Fruit fly (Drosophila melanogaster) whole organism, prepupa: ENCODE measurements around the gene RpS25.

Experiments used
- Blimp-1 ChIP-seq: fragments of 200-800 bp; sonication (Bioruptor generic); optimal IDR thresholded peaks from 3 replicates; lab custom pipeline; 2017; ENCODE audit warnings: missing biosample characterization, missing genetic modification characterization, mild to moderate bottlenecking, moderate library complexity, missing genetic modification reagents
- CG10631 ChIP-seq: fragments of 200-800 bp; sonication (Bioruptor generic); optimal IDR thresholded peaks from 2 replicates; lab custom pipeline; 2016; ENCODE audit warnings: missing biosample characterization, missing genetic modification characterization
- CG10669 ChIP-seq: fragments of 200-800 bp; sonication (Bioruptor generic); optimal IDR thresholded peaks from 3 replicates; lab custom pipeline; 2018; ENCODE audit warnings: missing biosample characterization, mild to moderate bottlenecking, missing genetic modification characterization, moderate library complexity
- CG11294 ChIP-seq: fragments of 200-800 bp; sonication (Bioruptor generic); IDR thresholded peaks from 2 replicates; pipeline ENCODE4 v1.3.6; 2022; ENCODE audit warnings: missing biosample characterization, missing genetic modification characterization
- CG11902 ChIP-seq: fragments of 200-800 bp; sonication (Bioruptor generic); optimal IDR thresholded peaks from 3 replicates; lab custom pipeline; 2016; ENCODE audit warnings: missing biosample characterization, missing genetic modification characterization
- CG15336 ChIP-seq: fragments of 200-800 bp; sonication (Bioruptor generic); IDR thresholded peaks from 2 replicates; pipeline ENCODE4 v1.3.6; 2022; ENCODE audit warnings: missing biosample characterization, missing genetic modification characterization
- CG1621 ChIP-seq: fragments of 200-800 bp; sonication (Bioruptor generic); optimal IDR thresholded peaks from 3 replicates; lab custom pipeline; 2018; ENCODE audit warnings: missing biosample characterization, mild to moderate bottlenecking, missing genetic modification characterization
- CG16779 ChIP-seq: fragments of 200-800 bp; sonication (Bioruptor generic); optimal IDR thresholded peaks from 3 replicates; lab custom pipeline; 2017; ENCODE audit warnings: missing biosample characterization, mild to moderate bottlenecking, missing genetic modification characterization
- CG3032 ChIP-seq: fragments of 200-800 bp; optimal IDR thresholded peaks from 2 replicates; lab custom pipeline; 2019; ENCODE audit warnings: missing biosample characterization, mild to moderate bottlenecking, missing genetic modification characterization, moderate library complexity
- CG31627 ChIP-seq: fragments of 200-800 bp; sonication (Bioruptor generic); optimal IDR thresholded peaks from 3 replicates; lab custom pipeline; 2016; ENCODE audit warnings: missing biosample characterization, missing genetic modification characterization
- CG32006 ChIP-seq: fragments of 200-800 bp; sonication (Bioruptor generic); optimal IDR thresholded peaks from 3 replicates; lab custom pipeline; 2017; ENCODE audit warnings: missing biosample characterization, mild to moderate bottlenecking, missing genetic modification characterization
- CG34406 ChIP-seq: fragments of 200-800 bp; sonication (Bioruptor generic); optimal IDR thresholded peaks from 3 replicates; lab custom pipeline; 2016; ENCODE audit warnings: missing biosample characterization, missing genetic modification characterization
- CG3919 ChIP-seq: fragments of 200-800 bp; sonication (Bioruptor generic); optimal IDR thresholded peaks from 3 replicates; lab custom pipeline; 2016; ENCODE audit warnings: missing biosample characterization, missing genetic modification characterization
- CG4318 ChIP-seq: fragments of 200-800 bp; sonication (Bioruptor generic); optimal IDR thresholded peaks from 3 replicates; lab custom pipeline; 2017; ENCODE audit warnings: missing biosample characterization, mild to moderate bottlenecking, missing genetic modification characterization
- CG6276 ChIP-seq: fragments of 200-800 bp; sonication (Bioruptor generic); optimal IDR thresholded peaks from 2 replicates; lab custom pipeline; 2017; ENCODE audit warnings: missing biosample characterization, mild to moderate bottlenecking, missing genetic modification characterization
- CG6792 ChIP-seq: fragments of 200-800 bp; sonication (Bioruptor generic); optimal IDR thresholded peaks from 3 replicates; lab custom pipeline; 2016; ENCODE audit warnings: missing biosample characterization, missing genetic modification characterization
- CG6808 ChIP-seq: fragments of 200-800 bp; sonication (Bioruptor generic); optimal IDR thresholded peaks from 3 replicates; lab custom pipeline; 2017; ENCODE audit warnings: missing biosample characterization, missing genetic modification characterization, mild to moderate bottlenecking, moderate library complexity, missing genetic modification reagents
- CG7368 ChIP-seq: fragments of 200-800 bp; sonication (Bioruptor generic); optimal IDR thresholded peaks from 3 replicates; lab custom pipeline; 2016; ENCODE audit warnings: missing biosample characterization, missing genetic modification characterization
- CG8319 ChIP-seq: fragments of 200-800 bp; sonication (Bioruptor generic); optimal IDR thresholded peaks from 3 replicates; lab custom pipeline; 2016; ENCODE audit warnings: missing biosample characterization, missing genetic modification characterization
- CG8632 ChIP-seq: fragments of 200-800 bp; sonication (Bioruptor generic); optimal IDR thresholded peaks from 3 replicates; lab custom pipeline; 2016; ENCODE audit warnings: missing biosample characterization, missing genetic modification characterization
- CG9139 ChIP-seq: fragments of 200-800 bp; sonication (Bioruptor generic); optimal IDR thresholded peaks from 3 replicates; lab custom pipeline; 2017; ENCODE audit warnings: missing biosample characterization, mild to moderate bottlenecking, missing genetic modification characterization
- Eip75B ChIP-seq: fragments of 200-800 bp; sonication (Bioruptor generic); optimal IDR thresholded peaks from 3 replicates; lab custom pipeline; 2016; ENCODE audit warnings: missing biosample characterization, missing genetic modification characterization
- Ets21C ChIP-seq: fragments of 200-800 bp; sonication (Bioruptor generic); optimal IDR thresholded peaks from 3 replicates; lab custom pipeline; 2016; ENCODE audit warnings: missing biosample characterization, missing genetic modification characterization
- Gug ChIP-seq: fragments of 200-800 bp; sonication (Bioruptor generic); IDR thresholded peaks from 2 replicates; pipeline ENCODE4 v1.3.6; 2022; ENCODE audit warnings: missing biosample characterization, missing genetic modification characterization
- Hr39 ChIP-seq: fragments of 200-800 bp; sonication (Bioruptor generic); optimal IDR thresholded peaks from 2 replicates; lab custom pipeline; 2016; ENCODE audit warnings: missing biosample characterization, missing genetic modification characterization
- Hr4 ChIP-seq: fragments of 200-800 bp; sonication (Bioruptor generic); optimal IDR thresholded peaks from 3 replicates; lab custom pipeline; 2016; ENCODE audit warnings: missing biosample characterization, missing genetic modification characterization
- Lpt ChIP-seq: fragments of 200-800 bp; sonication (Bioruptor generic); optimal IDR thresholded peaks from 3 replicates; lab custom pipeline; 2016; ENCODE audit warnings: missing biosample characterization, missing genetic modification characterization
- Met ChIP-seq: fragments of 200-800 bp; sonication (Bioruptor generic); optimal IDR thresholded peaks from 3 replicates; lab custom pipeline; 2016; ENCODE audit warnings: missing biosample characterization, missing genetic modification characterization
- Smox ChIP-seq: fragments of 200-800 bp; sonication (Bioruptor generic); optimal IDR thresholded peaks from 3 replicates; lab custom pipeline; 2016; ENCODE audit warnings: missing biosample characterization, missing genetic modification characterization
- Sox102F ChIP-seq: fragments of 200-800 bp; sonication (Bioruptor generic); optimal IDR thresholded peaks from 2 replicates; lab custom pipeline; 2016; ENCODE audit warnings: missing biosample characterization, mild to moderate bottlenecking, missing genetic modification characterization
- achi ChIP-seq: fragments of 200-800 bp; sonication (Bioruptor generic); optimal IDR thresholded peaks from 3 replicates; lab custom pipeline; 2016; ENCODE audit warnings: missing biosample characterization, missing genetic modification characterization
- acj6 ChIP-seq: fragments of 200-800 bp; sonication (Bioruptor generic); optimal IDR thresholded peaks from 3 replicates; lab custom pipeline; 2016; ENCODE audit warnings: missing biosample characterization, missing genetic modification characterization
- cyc ChIP-seq: fragments of 200-800 bp; sonication (Bioruptor generic); optimal IDR thresholded peaks from 3 replicates; lab custom pipeline; 2016; ENCODE audit warnings: missing biosample characterization, missing genetic modification characterization
- dac ChIP-seq: fragments of 200-800 bp; sonication (Bioruptor generic); optimal IDR thresholded peaks from 2 replicates; lab custom pipeline; 2017; ENCODE audit warnings: missing biosample characterization, mild to moderate bottlenecking, missing genetic modification characterization
- eg ChIP-seq: fragments of 200-800 bp; sonication (Bioruptor generic); IDR thresholded peaks from 3 replicates; pipeline ENCODE4 v1.3.6; 2022; ENCODE audit warnings: missing biosample characterization, missing genetic modification characterization
- esn ChIP-seq: fragments of 200-800 bp; sonication (Bioruptor generic); optimal IDR thresholded peaks from 2 replicates; lab custom pipeline; 2016; ENCODE audit warnings: missing biosample characterization, mild to moderate bottlenecking, missing genetic modification characterization, moderate library complexity
- fd59A ChIP-seq: fragments of 200-800 bp; sonication (Bioruptor generic); optimal IDR thresholded peaks from 2 replicates; lab custom pipeline; 2017; ENCODE audit warnings: missing biosample characterization, mild to moderate bottlenecking, missing genetic modification characterization, missing genetic modification reagents
- fkh ChIP-seq: fragments of 200-800 bp; sonication (Bioruptor generic); optimal IDR thresholded peaks from 3 replicates; lab custom pipeline; 2017; ENCODE audit warnings: missing biosample characterization, mild to moderate bottlenecking, missing genetic modification characterization, moderate library complexity
- lz ChIP-seq: fragments of 200-800 bp; sonication (Bioruptor generic); optimal IDR thresholded peaks from 3 replicates; lab custom pipeline; 2016; ENCODE audit warnings: missing biosample characterization, missing genetic modification characterization
- net ChIP-seq: fragments of 200-800 bp; sonication (Bioruptor generic); optimal IDR thresholded peaks from 3 replicates; lab custom pipeline; 2016; ENCODE audit warnings: missing biosample characterization, missing genetic modification characterization
- pdm3 ChIP-seq: fragments of 200-800 bp; sonication (Bioruptor generic); optimal IDR thresholded peaks from 3 replicates; lab custom pipeline; 2016; ENCODE audit warnings: missing biosample characterization, missing genetic modification characterization
- spab ChIP-seq: fragments of 200-800 bp; sonication (Bioruptor generic); optimal IDR thresholded peaks from 2 replicates; lab custom pipeline; 2017; ENCODE audit warnings: missing biosample characterization, mild to moderate bottlenecking, missing genetic modification characterization, missing genetic modification reagents
- ss ChIP-seq, 2 experiments: fragments of 200-800 bp; sonication (Bioruptor generic); optimal IDR thresholded peaks; 2 replicates in 1 of 2; 3 replicates in 1 of 2; lab custom pipeline; 2017 to 2018; ENCODE audit warnings: mild to moderate bottlenecking in 2 of 2, missing biosample characterization in 2 of 2, missing genetic modification characterization in 2 of 2, moderate library complexity in 1 of 2
- svp ChIP-seq: fragments of 200-800 bp; sonication (Bioruptor generic); peaks from one replicate; lab custom pipeline; 2016; ENCODE audit warnings: missing biosample characterization, missing genetic modification characterization
- topi ChIP-seq: fragments of 200-800 bp; sonication (Bioruptor generic); optimal IDR thresholded peaks from 3 replicates; lab custom pipeline; 2016; ENCODE audit warnings: missing biosample characterization, missing genetic modification characterization
- vri ChIP-seq: fragments of 200-800 bp; sonication (Bioruptor generic); optimal IDR thresholded peaks from 3 replicates; lab custom pipeline; 2016; ENCODE audit warnings: missing biosample characterization, mild to moderate bottlenecking, missing genetic modification characterization

RpS25 gene

DNA sequence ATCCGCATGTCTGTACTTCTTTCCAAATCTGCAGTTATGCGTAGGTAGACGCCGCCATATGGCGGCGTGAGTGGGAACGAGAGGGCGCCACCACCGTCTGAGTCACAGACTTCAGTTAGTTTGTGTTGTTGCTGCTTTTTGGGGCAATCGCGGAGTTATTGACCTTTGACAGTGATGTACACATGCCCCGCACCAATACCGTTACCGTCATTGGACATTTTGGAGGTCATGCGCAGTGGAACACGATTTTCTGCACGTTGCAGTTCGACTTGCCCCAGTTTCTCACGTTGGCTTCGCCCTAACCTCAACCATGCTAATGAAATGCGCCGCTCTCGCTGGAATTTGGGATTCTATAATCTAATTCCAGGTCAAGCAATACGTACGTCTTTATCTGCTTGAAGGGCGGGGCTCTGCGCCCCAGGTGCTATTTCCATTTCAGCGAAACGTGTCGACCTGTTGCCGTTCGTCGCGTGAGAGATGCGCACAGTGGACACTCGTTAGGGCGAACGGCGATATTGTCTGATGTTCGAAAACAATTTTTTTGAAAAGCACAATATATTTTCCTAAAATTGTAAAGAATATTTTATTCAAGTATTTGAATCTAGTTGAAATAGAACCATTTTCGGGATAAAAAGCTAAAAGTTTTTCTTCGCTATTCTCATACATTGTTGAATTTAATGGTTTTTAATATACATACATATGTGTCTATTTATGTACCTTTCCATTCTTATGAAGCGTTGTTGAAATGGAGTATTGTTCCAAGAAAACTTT, 4.6 kb downstream of the RpS25 start (continued):
- TF ChIP-seq Smox (GFP tag; lab: Kevin White, UChicago) (peak; percentile 79), CG1621 (no peak), topi (GFP tag; lab: Kevin White, UChicago) (peak; percentile 79), CG10631 (peak; percentile 54), Gug (peak; percentile 55), CG4318 (GFP tag; lab: Kevin White, UChicago) (no peak), cyc (GFP tag; lab: Kevin White, UChicago) (peak; percentile 75), CG3919 (GFP tag; lab: Kevin White, UChicago) (peak; percentile 72), Sox102F (peak; percentile 72), net (peak; percentile 72), lz (GFP tag; lab: Kevin White, UChicago) (peak; percentile 83), Eip75B (GFP tag; lab: Kevin White, UChicago) (peak; percentile 76), Hr4 (GFP tag; lab: Kevin White, UChicago) (peak; percentile 80), esn (peak; percentile 83), fkh (GFP tag; lab: Kevin White, UChicago) (no peak), CG11902 (peak; percentile 50), eg (GFP tag; lab: Robert Waterston, UW) (peak; percentile 80), CG6808 (peak; percentile 14), CG8632 (GFP tag; lab: Kevin White, UChicago) (peak; percentile 54), CG9139 (no peak), CG3032 (peak; percentile 49), svp (GFP tag; lab: Kevin White, UChicago) (peak; percentile 95), CG16779 (tag; lab: Kevin White, UChicago) (peak; percentile 27)

DNA sequence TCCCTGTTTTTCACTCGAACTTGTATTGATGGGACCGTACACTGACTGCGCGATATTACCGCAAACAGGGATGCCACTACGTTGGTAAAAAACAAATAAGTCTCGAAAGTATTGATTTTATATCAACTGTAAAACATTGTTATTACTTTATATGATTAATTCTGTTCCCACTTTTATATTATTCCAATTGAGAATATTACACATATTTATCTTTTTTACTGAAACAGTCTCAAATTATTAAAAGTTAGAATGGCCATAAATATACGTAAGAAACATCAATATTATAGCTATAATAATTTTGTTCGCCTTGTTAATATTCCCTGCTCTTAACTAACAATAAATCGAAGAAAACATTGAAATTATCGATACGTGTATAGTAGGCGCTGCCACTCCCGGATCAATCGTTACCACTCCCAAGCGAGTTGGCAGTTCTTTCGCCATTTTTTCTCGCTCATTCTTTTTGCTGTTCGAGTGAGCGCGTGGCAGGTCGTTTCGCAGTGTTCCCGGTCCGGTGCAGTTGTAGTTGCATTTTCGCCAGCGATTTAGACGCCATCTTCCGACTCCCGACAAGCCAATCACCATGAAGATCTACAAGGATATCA, 6.2 kb downstream of the RpS25 start, which contains the start of the genes SdhC and Tctp:
TSS of gene SdhC (minus strand) at position 49 of the 602 bp plus-strand sequence.
TSS of gene Tctp (plus strand) at position 447 of the 602 bp plus-strand sequence.
- TF ChIP-seq Hr39 (peak; percentile 12), CG16779 (tag; lab: Kevin White, UChicago) (no peak), CG32006 (GFP tag; lab: Kevin White, UChicago) (no peak), CG6276 (GFP tag; lab: Kevin White, UChicago) (no peak), dac (no peak), CG6808 (peak; percentile 12), achi (peak; percentile 53), CG11294 (GFP tag; lab: Robert Waterston, UW) (no peak), spab (no peak), CG10669 (peak; percentile 0), Lpt (GFP tag; lab: Kevin White, UChicago) (peak; percentile 31), CG7368 (GFP tag; lab: Kevin White, UChicago) (no peak), CG3919 (GFP tag; lab: Kevin White, UChicago) (peak; percentile 59), eg (GFP tag; lab: Robert Waterston, UW) (peak; percentile 28; the same call in 1 of the 3 replicates), CG31627 (GFP tag; lab: Kevin White, UChicago) (peak; percentile 36), Smox (GFP tag; lab: Kevin White, UChicago) (peak; percentile 47), CG10631 (peak; percentile 62), pdm3 (peak; percentile 52), CG34406 (GFP tag; lab: Kevin White, UChicago) (peak; percentile 33), CG3032 (peak; percentile 23), acj6 (GFP tag; lab: Kevin White, UChicago) (peak; percentile 24), vri (GFP tag; lab: Kevin White, UChicago) (peak; percentile 45), CG8319 (GFP tag; lab: Kevin White, UChicago) (no peak), Hr4 (GFP tag; lab: Kevin White, UChicago) (peak; percentile 42), fd59A (GFP tag; lab: Kevin White, UChicago) (no peak), topi (GFP tag; lab: Kevin White, UChicago) (peak; percentile 49), cyc (GFP tag; lab: Kevin White, UChicago) (peak; percentile 10), Ets21C (GFP tag; lab: Kevin White, UChicago) (peak; percentile 28), ss (GFP tag; optimal IDR thresholded peaks at IDR 0.05; lab: Kevin White, UChicago) (peak; percentile 14 to 39), CG15336 (GFP tag; lab: Robert Waterston, UW) (no peak), lz (GFP tag; lab: Kevin White, UChicago) (peak; percentile 47), CG6792 (GFP tag; lab: Kevin White, UChicago) (peak; percentile 30), Eip75B (GFP tag; lab: Kevin White, UChicago) (peak; percentile 59), Met (peak; percentile 64), Blimp-1 (GFP tag; lab: Kevin White, UChicago) (no peak), Gug (no peak), CG1621 (peak; percentile 19), net (peak; percentile 5)
